Worm (Caenorhabditis elegans) whole organism, L2 larva: Measurements from ENCODE around the gene best-12.

Experiments
- R02D3.7 ChIP-seq: fragments of 150-350 bp; optimal IDR thresholded peaks from 2 replicates; lab custom pipeline; 2014; ENCODE audit warnings: missing biosample characterization, missing genetic modification characterization
- blmp-1 ChIP-seq: sonication (generic microtip); optimal IDR thresholded peaks from 2 replicates; lab custom pipeline; 2017; ENCODE audit warnings: missing genetic modification characterization, mild to moderate bottlenecking, missing compliant biosample characterization, antibody characterized with exemption, moderate library complexity; ENCODE audit not compliant: insufficient read depth
- elt-3 ChIP-seq: sonication (generic microtip); optimal IDR thresholded peaks from 2 replicates; lab custom pipeline; 2017; ENCODE audit warnings: missing biosample characterization, missing genetic modification characterization
- lsy-2 ChIP-seq, 2 experiments: fragments of 150-350 bp in 1 of 2; sonication (generic microtip) in 1 of 2; optimal IDR thresholded peaks; 2 replicates each; lab custom pipeline; 2014 to 2017; ENCODE audit warnings: missing biosample characterization in 2 of 2, missing genetic modification characterization in 2 of 2
- nhr-6 ChIP-seq: fragments of 150-350 bp; optimal IDR thresholded peaks from 2 replicates; lab custom pipeline; 2014; ENCODE audit warnings: missing biosample characterization, missing genetic modification characterization
- sma-9 ChIP-seq, 2 experiments: fragments of 150-350 bp in 1 of 2; sonication (generic microtip) in 1 of 2; optimal IDR thresholded peaks; 2 replicates each; lab custom pipeline; 2014 to 2016; ENCODE audit warnings: missing genetic modification characterization in 2 of 2, mild to moderate bottlenecking in 1 of 2, missing biosample characterization in 1 of 2, missing compliant biosample characterization in 1 of 2, missing genetic modification reagents in 1 of 2, moderate library complexity in 1 of 2
- unc-39 ChIP-seq: fragments of 150-350 bp; optimal IDR thresholded peaks from 2 replicates; lab custom pipeline; 2014; ENCODE audit warnings: missing biosample characterization, missing genetic modification characterization
- unc-62 ChIP-seq: fragments of 150-350 bp; optimal IDR thresholded peaks from 2 replicates; lab custom pipeline; 2014; ENCODE audit warnings: missing biosample characterization, missing genetic modification reagents, missing genetic modification characterization

DNA sequence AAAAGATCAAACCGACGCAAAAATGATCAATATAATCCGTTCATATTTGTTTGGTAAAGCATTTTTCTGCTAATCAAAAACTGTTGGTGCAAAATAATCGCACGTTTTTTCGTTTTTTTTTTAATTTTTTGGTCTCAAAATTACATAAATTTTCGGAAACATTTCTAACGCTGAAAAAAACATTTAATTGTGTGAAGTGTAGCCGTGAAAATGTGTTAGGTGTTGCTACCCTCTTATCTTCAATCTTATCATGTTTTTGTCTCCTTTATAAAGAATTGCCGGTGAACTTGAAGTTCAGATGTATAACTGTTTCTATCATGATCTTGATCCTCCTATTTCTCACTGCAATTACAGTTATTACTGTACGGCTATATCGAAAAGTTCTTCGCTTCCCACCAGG is 19.7 kb downstream of the best-12 start, which contains the start of gene cyp-35D1:
- TF ChIP-seq elt-3 (tag; lab: Kevin White, UChicago) (no peak), unc-39 (tag; lab: Kevin White, UChicago) (no peak), unc-62 (GFP tag; lab: Kevin White, UChicago) (no peak), sma-9 (GFP tag; optimal IDR thresholded peaks at IDR 0.05; lab: Kevin White, UChicago) (no peak), sma-9 (tag; optimal IDR thresholded peaks at IDR 0.05; lab: Kevin White, UChicago) (no peak), blmp-1 (tag; lab: Kevin White, UChicago) (no peak), nhr-6 (tag; lab: Kevin White, UChicago) (no peak), R02D3.7 (tag; lab: Kevin White, UChicago) (no peak), lsy-2 (tag; optimal IDR thresholded peaks at IDR 0.05; lab: Kevin White, UChicago) (no peak)
